Worm (Caenorhabditis elegans) whole organism, mixed stage, embryonic: Measurements from ENCODE around the gene nstp-7.

ENCODE experiments used
- lin-13 ChIP-seq: fragments of 150-350 bp; optimal IDR thresholded peaks from 2 replicates; lab custom pipeline; 2014; ENCODE audit warnings: missing biosample characterization, missing genetic modification characterization
- nhr-237 ChIP-seq: fragments of 150-350 bp; optimal IDR thresholded peaks from 2 replicates; lab custom pipeline; 2014; ENCODE audit warnings: missing biosample characterization, missing genetic modification characterization
- nhr-28 ChIP-seq: fragments of 150-350 bp; optimal IDR thresholded peaks from 2 replicates; lab custom pipeline; 2014; ENCODE audit warnings: missing biosample characterization, missing genetic modification characterization
- nhr-76 ChIP-seq: sonication (generic microtip); optimal IDR thresholded peaks from 2 replicates; lab custom pipeline; 2017; ENCODE audit warnings: missing biosample characterization, missing genetic modification characterization
- unc-62 ChIP-seq: fragments of 150-350 bp; optimal IDR thresholded peaks from 2 replicates; lab custom pipeline; 2014; ENCODE audit warnings: missing biosample characterization, missing genetic modification reagents, missing genetic modification characterization

- no peak for TF ChIP-seq lin-13 (tag; lab: Kevin White, UChicago)
- TF ChIP-seq nhr-237, result no peak
- no peak for TF ChIP-seq nhr-76 (tag; lab: Kevin White, UChicago)
- no peak for TF ChIP-seq unc-62 (GFP tag; lab: Kevin White, UChicago)
- TF ChIP-seq nhr-28, result no peak
Measured at ce11 chrV:541470-541869, 40.2 kb upstream of the nstp-7 start.
